Fruit fly (Drosophila melanogaster): ENCODE data around the gene CG42446.
A peak's percentile ranks its signal among the peaks of the same experiment; 100 is the strongest.

The CG42446 gene

dm6 chr3R:16321538-16321937, 38.4 kb downstream of the CG42446 start, which contains the start of gene CG44044:
Gene CG44044, plus strand, starts transcription at chr3R:16321838.
- TF ChIP-seq topi (GFP tag; optimal IDR thresholded peaks at IDR 0.05) (no peak), CG6808 (GFP tag; optimal IDR thresholded peaks at IDR 0.05) (no peak), CG1621 (tag; optimal IDR thresholded peaks at IDR 0.05) (no peak), CG8119 (GFP tag; IDR thresholded peaks at IDR 0.05) (no peak)

dm6 chr3R:16316747-16317146, 43.2 kb downstream of the CG42446 start:
- TF ChIP-seq CG3032 (tag; optimal IDR thresholded peaks at IDR 0.05), result no peak
- TF ChIP-seq Met (GFP tag; optimal IDR thresholded peaks at IDR 0.05), result no peak
- peak; percentile 37; the same call in 2 of the 3 replicates for TF ChIP-seq CG6163 (GFP tag; IDR thresholded peaks at IDR 0.05)
- peak; percentile 77 for TF ChIP-seq Eip78C (GFP tag)
- TF ChIP-seq CG1621 (tag; optimal IDR thresholded peaks at IDR 0.05), result peak; percentile 36
- TF ChIP-seq Ets96B (tag; optimal IDR thresholded peaks at IDR 0.05), result no peak
- no peak for TF ChIP-seq CG10631 (GFP tag; optimal IDR thresholded peaks at IDR 0.05)
- TF ChIP-seq CG6792 (GFP tag; optimal IDR thresholded peaks at IDR 0.05), result no peak
- TF ChIP-seq CG7368 (GFP tag; optimal IDR thresholded peaks at IDR 0.05), result peak; percentile 27
- TF ChIP-seq Eip75B (GFP tag; optimal IDR thresholded peaks at IDR 0.05), result peak; percentile 44
- TF ChIP-seq fd85E (GFP tag; optimal IDR thresholded peaks at IDR 0.05), result no peak
- peak; percentile 54 for TF ChIP-seq CG6854 (GFP tag; optimal IDR thresholded peaks at IDR 0.05)
- peak; percentile 17 for TF ChIP-seq CG6808 (GFP tag; optimal IDR thresholded peaks at IDR 0.05)
- no peak for TF ChIP-seq achi (GFP tag; optimal IDR thresholded peaks at IDR 0.05)
- TF ChIP-seq dsx (GFP tag; optimal IDR thresholded peaks at IDR 0.05; ENCODE audit: poor library complexity, severe bottlenecking), result peak; percentile 53
- TF ChIP-seq ss (GFP tag; optimal IDR thresholded peaks at IDR 0.05), result peak; percentile 15 to 95
- no peak for TF ChIP-seq Hr4 (GFP tag; optimal IDR thresholded peaks at IDR 0.05)
- TF ChIP-seq CG9139 (GFP tag; optimal IDR thresholded peaks at IDR 0.05), result peak; percentile 8

dm6 chr3R:16310081-16310493, 49.8 kb downstream of the CG42446 start:
- no peak for TF ChIP-seq CG8632 (GFP tag; optimal IDR thresholded peaks at IDR 0.05)
- no peak for TF ChIP-seq Smox (GFP tag; optimal IDR thresholded peaks at IDR 0.05)
- no peak for TF ChIP-seq CG3919 (GFP tag; optimal IDR thresholded peaks at IDR 0.05)
- no peak for TF ChIP-seq dac (GFP tag; optimal IDR thresholded peaks at IDR 0.05)
- TF ChIP-seq Blimp-1 (GFP tag; optimal IDR thresholded peaks at IDR 0.05), result no peak
- no peak for TF ChIP-seq fd85E (GFP tag; optimal IDR thresholded peaks at IDR 0.05)

DNA sequence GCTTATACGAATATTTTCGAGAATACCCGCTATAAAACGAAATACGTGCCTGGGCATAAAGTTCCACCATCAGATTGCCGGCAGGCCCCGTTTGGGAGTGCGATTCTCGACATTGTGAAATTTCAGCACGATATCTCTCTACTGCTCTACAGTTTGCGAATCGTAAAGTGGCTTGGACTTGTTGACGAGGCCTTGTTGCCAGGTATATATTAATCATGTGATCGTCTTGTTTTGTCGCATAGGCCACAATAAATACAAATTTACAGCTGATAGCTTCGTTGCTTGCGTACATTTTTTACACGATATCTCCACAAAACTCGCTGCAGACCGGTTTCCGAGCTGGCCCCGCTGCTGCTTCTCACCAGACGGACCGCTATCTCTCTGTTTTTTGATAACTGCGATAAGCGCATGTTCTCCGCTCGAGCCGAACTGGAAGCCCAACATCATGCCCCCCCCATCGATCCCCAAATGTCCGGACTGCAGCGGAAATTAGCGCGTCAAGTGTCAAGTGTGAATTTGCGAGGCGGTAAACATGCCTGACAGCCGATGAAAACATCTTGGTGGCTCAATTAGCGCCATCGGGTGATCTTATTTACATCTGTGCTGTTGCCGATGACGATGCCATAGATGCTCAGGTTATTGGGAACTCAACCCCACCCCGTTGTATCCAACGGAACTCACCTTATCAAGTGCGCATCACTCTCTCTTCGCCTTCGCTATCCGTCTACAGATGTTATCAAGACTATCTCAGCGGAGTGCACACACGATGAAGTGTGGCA, 50.4 kb downstream of the CG42446 start:
- TF ChIP-seq CG6808 (GFP tag; optimal IDR thresholded peaks at IDR 0.05) (peak; percentile 1), CG8119 (GFP tag; IDR thresholded peaks at IDR 0.05) (0 out of 3 replicates have a peak, but pooled peaks have one; percentile 42), CG31627 (GFP tag; optimal IDR thresholded peaks at IDR 0.05) (peak; percentile 33), esn (GFP tag; optimal IDR thresholded peaks at IDR 0.05) (peak; percentile 45), Hr39 (GFP tag; optimal IDR thresholded peaks at IDR 0.05) (peak; percentile 22), vri (GFP tag; optimal IDR thresholded peaks at IDR 0.05) (peak; percentile 17), net (GFP tag; optimal IDR thresholded peaks at IDR 0.05) (peak; percentile 10), Eip75B (GFP tag; optimal IDR thresholded peaks at IDR 0.05) (peak; percentile 11), CG10669 (GFP tag; optimal IDR thresholded peaks at IDR 0.05) (no peak), CG8319 (GFP tag; optimal IDR thresholded peaks at IDR 0.05) (peak; percentile 31), CG11902 (GFP tag; optimal IDR thresholded peaks at IDR 0.05) (no peak), Smox (GFP tag; optimal IDR thresholded peaks at IDR 0.05) (no peak), CG6854 (GFP tag; optimal IDR thresholded peaks at IDR 0.05) (peak; percentile 61), ss (GFP tag; optimal IDR thresholded peaks at IDR 0.05) (peak; percentile 3 to 20), CG7368 (GFP tag; optimal IDR thresholded peaks at IDR 0.05) (peak; percentile 24), topi (GFP tag; optimal IDR thresholded peaks at IDR 0.05) (peak; percentile 11), svp (GFP tag) (peak; percentile 94), cyc (GFP tag; optimal IDR thresholded peaks at IDR 0.05) (peak; percentile 1), Met (GFP tag; optimal IDR thresholded peaks at IDR 0.05) (peak; percentile 48), Sox102F (GFP tag; optimal IDR thresholded peaks at IDR 0.05) (peak; percentile 28), Ets21C (GFP tag; optimal IDR thresholded peaks at IDR 0.05) (no peak), fd85E (GFP tag; optimal IDR thresholded peaks at IDR 0.05) (no peak), Eip78C (GFP tag) (peak; percentile 85), acj6 (GFP tag; optimal IDR thresholded peaks at IDR 0.05) (no peak), CG16779 (tag; optimal IDR thresholded peaks at IDR 0.05) (no peak), CG1621 (tag; optimal IDR thresholded peaks at IDR 0.05) (no peak), Lpt (GFP tag; optimal IDR thresholded peaks at IDR 0.05) (peak; percentile 5)
